Worm (Caenorhabditis elegans): Measurements from ENCODE around the gene K05F1.14.

The K05F1.14 gene

ce11 chrII:5781935-5782921, 10.2 kb downstream of the K05F1.14 start, which contains the start of gene K05F1.6:
TSS of gene K05F1.6 (plus strand) at chrII:5782520.
- TF ChIP-seq nhr-12 (tag; optimal IDR thresholded peaks at IDR 0.05) (no peak), C34F6.9 (tag; optimal IDR thresholded peaks at IDR 0.05) (peak; percentile 21), lin-11 (tag; optimal IDR thresholded peaks at IDR 0.05) (peak; percentile 48), sma-9 (GFP tag; optimal IDR thresholded peaks at IDR 0.05) (peak; percentile 62), sma-9 (tag; optimal IDR thresholded peaks at IDR 0.05) (no peak), fos-1 (tag; optimal IDR thresholded peaks at IDR 0.05) (peak; percentile 29), F13H6.1 (tag; optimal IDR thresholded peaks at IDR 0.05) (peak; percentile 68), egl-27 (tag; optimal IDR thresholded peaks at IDR 0.05) (no peak), nhr-129 (tag; optimal IDR thresholded peaks at IDR 0.05) (peak; percentile 59), crh-2 (tag; optimal IDR thresholded peaks at IDR 0.05) (peak; percentile 63), nhr-21 (tag; optimal IDR thresholded peaks at IDR 0.05) (peak; percentile 65), sem-4 (tag; optimal IDR thresholded peaks at IDR 0.05) (peak; percentile 26), sma-3 (GFP tag; optimal IDR thresholded peaks at IDR 0.05) (peak; percentile 63), skn-1 (tag; optimal IDR thresholded peaks at IDR 0.05) (no peak), lin-13 (GFP tag; optimal IDR thresholded peaks at IDR 0.05) (peak; percentile 70), lsy-2 (tag; optimal IDR thresholded peaks at IDR 0.05) (peak; percentile 28 to 50), aly-2 (tag; optimal IDR thresholded peaks at IDR 0.05) (no peak), unc-55 (GFP tag; optimal IDR thresholded peaks at IDR 0.05) (peak; percentile 10), Y55F3AM.14 (GFP tag; optimal IDR thresholded peaks at IDR 0.05) (peak; percentile 70), nhr-6 (tag; optimal IDR thresholded peaks at IDR 0.05) (no peak)

- no peak for TF ChIP-seq ztf-1 (GFP tag; conservative IDR thresholded peaks at IDR 0.05)
- TF ChIP-seq elt-1 (tag; optimal IDR thresholded peaks at IDR 0.05): no peak
- no peak for TF ChIP-seq mbf-1 (tag; optimal IDR thresholded peaks at IDR 0.05)
- TF ChIP-seq blmp-1 (tag; optimal IDR thresholded peaks at IDR 0.05; ENCODE audit: insufficient read depth): no peak
- TF ChIP-seq ama-1 (optimal IDR thresholded peaks at IDR 0.05): no peak
- TF ChIP-seq sem-4 (tag; optimal IDR thresholded peaks at IDR 0.05): no peak
- TF ChIP-seq C34F6.9 (tag; optimal IDR thresholded peaks at IDR 0.05): peak; percentile 57
- TF ChIP-seq Y55F3AM.14 (GFP tag; optimal IDR thresholded peaks at IDR 0.05): no peak
- TF ChIP-seq ceh-16 (tag; optimal IDR thresholded peaks at IDR 0.05): no peak
- no peak for TF ChIP-seq R02D3.7 (tag; optimal IDR thresholded peaks at IDR 0.05)
- no peak for TF ChIP-seq nhr-25 (tag; optimal IDR thresholded peaks at IDR 0.05)
- TF ChIP-seq alr-1 (tag; optimal IDR thresholded peaks at IDR 0.05): no peak
- no peak for TF ChIP-seq nhr-21 (tag; optimal IDR thresholded peaks at IDR 0.05)
- no peak for TF ChIP-seq unc-39 (tag; optimal IDR thresholded peaks at IDR 0.05)
- TF ChIP-seq crh-2 (tag; optimal IDR thresholded peaks at IDR 0.05): no peak
- TF ChIP-seq snpc-4 (tag; optimal IDR thresholded peaks at IDR 0.05): no peak
- peak; percentile 56 for TF ChIP-seq nhr-129 (tag; optimal IDR thresholded peaks at IDR 0.05)
- TF ChIP-seq gmeb-1 (tag; optimal IDR thresholded peaks at IDR 0.05): no peak
- no peak for TF ChIP-seq lin-11 (tag; optimal IDR thresholded peaks at IDR 0.05)
- TF ChIP-seq ztf-11 (tag; optimal IDR thresholded peaks at IDR 0.05): no peak
- TF ChIP-seq egl-27 (tag; optimal IDR thresholded peaks at IDR 0.05): no peak
- TF ChIP-seq sma-3 (GFP tag; optimal IDR thresholded peaks at IDR 0.05): no peak
- TF ChIP-seq nhr-6 (tag; optimal IDR thresholded peaks at IDR 0.05): no peak
- TF ChIP-seq peb-1 (tag; optimal IDR thresholded peaks at IDR 0.05): no peak
- TF ChIP-seq nhr-12 (tag; optimal IDR thresholded peaks at IDR 0.05): no peak
- TF ChIP-seq lin-13 (GFP tag; optimal IDR thresholded peaks at IDR 0.05): no peak
- TF ChIP-seq unc-62 (GFP tag; optimal IDR thresholded peaks at IDR 0.05): no peak
- no peak for TF ChIP-seq dmd-4 (tag; optimal IDR thresholded peaks at IDR 0.05)
- TF ChIP-seq skn-1 (tag; optimal IDR thresholded peaks at IDR 0.05): no peak
- no peak for TF ChIP-seq nhr-11 (tag; optimal IDR thresholded peaks at IDR 0.05)
- TF ChIP-seq sma-9 (GFP tag; optimal IDR thresholded peaks at IDR 0.05): peak; percentile 31
- TF ChIP-seq sma-9 (tag; optimal IDR thresholded peaks at IDR 0.05): no peak
- TF ChIP-seq nhr-77 (tag; optimal IDR thresholded peaks at IDR 0.05): no peak
- TF ChIP-seq ztf-4 (tag; optimal IDR thresholded peaks at IDR 0.05): no peak
- no peak for TF ChIP-seq ceh-82 (tag; optimal IDR thresholded peaks at IDR 0.05)
- peak; percentile 1 for TF ChIP-seq fos-1 (tag; optimal IDR thresholded peaks at IDR 0.05)
- peak; percentile 48 for TF ChIP-seq F13H6.1 (tag; optimal IDR thresholded peaks at IDR 0.05)
- peak in 1 of 2 experiments; percentile 50 for TF ChIP-seq lsy-2 (tag; optimal IDR thresholded peaks at IDR 0.05)
- TF ChIP-seq lin-39 (tag; optimal IDR thresholded peaks at IDR 0.05): no peak
- no peak for TF ChIP-seq nhr-23 (tag; optimal IDR thresholded peaks at IDR 0.05)
- TF ChIP-seq zag-1 (tag; optimal IDR thresholded peaks at IDR 0.05): peak; percentile 74
- TF ChIP-seq aly-2 (tag; optimal IDR thresholded peaks at IDR 0.05): no peak
- no peak for TF ChIP-seq elt-3 (tag; optimal IDR thresholded peaks at IDR 0.05)
- no peak for TF ChIP-seq mab-5 (tag; optimal IDR thresholded peaks at IDR 0.05)
- no peak for TF ChIP-seq nhr-237 (tag; optimal IDR thresholded peaks at IDR 0.05)
- TF ChIP-seq ZK546.5 (tag; optimal IDR thresholded peaks at IDR 0.05): no peak
- no peak for TF ChIP-seq nhr-10 (tag; optimal IDR thresholded peaks at IDR 0.05)
- TF ChIP-seq unc-55 (GFP tag; optimal IDR thresholded peaks at IDR 0.05): peak; percentile 60
Measured at ce11 chrII:5779866-5780265, 12.5 kb downstream of the K05F1.14 start.

Measured in whole organism, L2 larva.